Fruit fly (Drosophila melanogaster) whole organism, embryonic: ENCODE results near the gene CG33679.

Experiments used
- Abd-B ChIP-seq: fragments of 200-800 bp; sonication (Bioruptor generic); optimal IDR thresholded peaks from 2 replicates; lab custom pipeline; 2018; ENCODE audit warnings: missing biosample characterization, mild to moderate bottlenecking, missing genetic modification characterization, moderate library complexity
- CG10267 ChIP-seq: fragments of 200-800 bp; sonication (Bioruptor generic); optimal IDR thresholded peaks from 2 replicates; lab custom pipeline; 2018; ENCODE audit warnings: missing biosample characterization, mild to moderate bottlenecking, missing genetic modification characterization, moderate library complexity
- CG11696 ChIP-seq: fragments of 200-800 bp; sonication (Bioruptor generic); IDR thresholded peaks from 2 replicates; pipeline ENCODE4 v1.3.6; 2022; ENCODE audit warnings: missing biosample characterization, missing genetic modification characterization
- CG12219 ChIP-seq: fragments of 200-800 bp; sonication (Bioruptor generic); optimal IDR thresholded peaks from 3 replicates; lab custom pipeline; 2018; ENCODE audit warnings: missing biosample characterization, mild to moderate bottlenecking, missing genetic modification characterization
- CG12236 ChIP-seq: fragments of 200-800 bp; sonication (Bioruptor generic); optimal IDR thresholded peaks from 2 replicates; lab custom pipeline; 2016; ENCODE audit warnings: missing biosample characterization, missing genetic modification characterization
- CG13123 ChIP-seq: fragments of 200-800 bp; sonication (Bioruptor generic); optimal IDR thresholded peaks from 2 replicates; lab custom pipeline; 2016; ENCODE audit warnings: missing biosample characterization, missing genetic modification characterization
- CG14014 ChIP-seq: fragments of 200-800 bp; sonication (Bioruptor generic); IDR thresholded peaks from 2 replicates; pipeline ENCODE4 v1.3.6; 2022; ENCODE audit warnings: missing biosample characterization, missing genetic modification characterization
- CG14710 ChIP-seq: fragments of 200-800 bp; sonication (Bioruptor generic); optimal IDR thresholded peaks from 3 replicates; lab custom pipeline; 2019; ENCODE audit warnings: missing biosample characterization, mild to moderate bottlenecking, missing genetic modification characterization, moderate library complexity
- CG15479 ChIP-seq: fragments of 200-800 bp; sonication (Bioruptor generic); optimal IDR thresholded peaks from 3 replicates; lab custom pipeline; 2019; ENCODE audit warnings: missing biosample characterization, mild to moderate bottlenecking, missing genetic modification characterization, moderate library complexity
- CG17328 ChIP-seq: fragments of 200-800 bp; sonication (Bioruptor generic); IDR thresholded peaks from 2 replicates; pipeline ENCODE4 v1.3.6; 2022; ENCODE audit warnings: missing biosample characterization, missing genetic modification characterization
- CG18619 ChIP-seq: fragments of 200-800 bp; sonication (Bioruptor generic); optimal IDR thresholded peaks from 3 replicates; lab custom pipeline; 2017; ENCODE audit warnings: missing biosample characterization, mild to moderate bottlenecking, missing genetic modification characterization
- CG31388 ChIP-seq: fragments of 200-800 bp; sonication (Bioruptor generic); optimal IDR thresholded peaks from 2 replicates; lab custom pipeline; 2016; ENCODE audit warnings: missing biosample characterization, missing genetic modification characterization
- CG4424 ChIP-seq: fragments of 200-800 bp; sonication (Bioruptor generic); optimal IDR thresholded peaks from 3 replicates; lab custom pipeline; 2016; ENCODE audit warnings: missing biosample characterization, missing genetic modification characterization
- CG6254 ChIP-seq: fragments of 200-800 bp; sonication (Bioruptor generic); optimal IDR thresholded peaks from 3 replicates; lab custom pipeline; 2017; ENCODE audit warnings: mild to moderate bottlenecking, missing biosample characterization, missing genetic modification reagents, missing genetic modification characterization
- CG6791 ChIP-seq: fragments of 200-800 bp; sonication (Bioruptor generic); IDR thresholded peaks from 3 replicates; pipeline ENCODE4 v1.3.6; 2022; ENCODE audit warnings: missing biosample characterization, missing genetic modification characterization; ENCODE audit not compliant: partially characterized antibody
- CG7372 ChIP-seq: fragments of 200-800 bp; sonication (Bioruptor generic); IDR thresholded peaks from 2 replicates; pipeline ENCODE4 v1.3.6; 2022; ENCODE audit warnings: missing biosample characterization, missing genetic modification characterization
- CG7928 ChIP-seq: fragments of 200-800 bp; sonication (Bioruptor generic); optimal IDR thresholded peaks from 2 replicates; lab custom pipeline; 2017; ENCODE audit warnings: missing biosample characterization, mild to moderate bottlenecking, missing genetic modification characterization
- CG7987 ChIP-seq: fragments of 200-800 bp; sonication (Bioruptor generic); optimal IDR thresholded peaks from 2 replicates; lab custom pipeline; 2018; ENCODE audit warnings: missing biosample characterization, mild to moderate bottlenecking, missing genetic modification characterization, moderate library complexity
- CG9797 ChIP-seq: fragments of 200-800 bp; sonication (Bioruptor generic); optimal IDR thresholded peaks from 3 replicates; lab custom pipeline; 2018; ENCODE audit warnings: missing biosample characterization, mild to moderate bottlenecking, missing genetic modification characterization
- CG9817 ChIP-seq: fragments of 200-800 bp; sonication (Bioruptor generic); optimal IDR thresholded peaks from 2 replicates; lab custom pipeline; 2018; ENCODE audit warnings: missing biosample characterization, mild to moderate bottlenecking, missing genetic modification characterization, moderate library complexity
- Eip74EF ChIP-seq, 2 experiments: fragments of 200-800 bp in 1 of 2; fragments of >200 bp in 1 of 2; sonication (Bioruptor generic) in 1 of 2; optimal IDR thresholded peaks; 2 replicates each; lab custom pipeline; 2017 to 2019; ENCODE audit warnings: missing biosample characterization in 2 of 2, missing genetic modification characterization in 2 of 2, mild to moderate bottlenecking in 1 of 2, moderate library complexity in 1 of 2
- GATAe ChIP-seq: fragments of 200-800 bp; sonication (Bioruptor generic); conservative IDR thresholded peaks from 2 replicates; pipeline ENCODE4 v1.3.6; 2022; ENCODE audit warnings: missing biosample characterization, missing genetic modification characterization
- Gug ChIP-seq: fragments of 200-800 bp; sonication (Bioruptor generic); IDR thresholded peaks from 4 replicates; pipeline ENCODE4 v1.3.6; 2022; ENCODE audit warnings: missing biosample characterization, missing genetic modification characterization
- HmgZ ChIP-seq: fragments of 200-800 bp; sonication (Bioruptor generic); optimal IDR thresholded peaks from 2 replicates; lab custom pipeline; 2018; ENCODE audit warnings: missing biosample characterization, mild to moderate bottlenecking, missing genetic modification characterization
- Hr51 ChIP-seq, 2 experiments: fragments of 200-800 bp; sonication (Bioruptor generic); optimal IDR thresholded peaks; 2 replicates in 1 of 2; 3 replicates in 1 of 2; lab custom pipeline; 2016 to 2018; ENCODE audit warnings: missing biosample characterization in 2 of 2, missing genetic modification characterization in 2 of 2, mild to moderate bottlenecking in 1 of 2, moderate library complexity in 1 of 2
- Lim3 ChIP-seq: fragments of 200-800 bp; sonication (Bioruptor generic); IDR thresholded peaks from 2 replicates; pipeline ENCODE4 v1.3.6; 2022; ENCODE audit warnings: missing biosample characterization, missing genetic modification characterization
- MBD-R2 ChIP-seq: fragments of 200-800 bp; sonication (Bioruptor generic); IDR thresholded peaks from 2 replicates; pipeline ENCODE4 v1.3.6; 2022; ENCODE audit warnings: missing biosample characterization, missing genetic modification characterization
- NC2β ChIP-seq: fragments of 200-800 bp; sonication (Bioruptor generic); optimal IDR thresholded peaks from 2 replicates; lab custom pipeline; 2016; ENCODE audit warnings: missing biosample characterization, missing genetic modification characterization
- PHDP ChIP-seq: fragments of 200-800 bp; sonication (Bioruptor generic); optimal IDR thresholded peaks from 3 replicates; lab custom pipeline; 2018; ENCODE audit warnings: missing biosample characterization, mild to moderate bottlenecking, missing genetic modification characterization, moderate library complexity
- Pdp1 ChIP-seq, 2 experiments: fragments of 200-800 bp; sonication (Bioruptor generic); optimal IDR thresholded peaks; 3 replicates each; lab custom pipeline; 2016; ENCODE audit warnings: missing biosample characterization in 2 of 2, missing genetic modification characterization in 2 of 2, mild to moderate bottlenecking in 1 of 2, moderate library complexity in 1 of 2
- Scr ChIP-seq: fragments of 200-800 bp; sonication (Bioruptor generic); IDR thresholded peaks from 2 replicates; pipeline ENCODE4 v1.3.6; 2022; ENCODE audit warnings: missing biosample characterization, missing genetic modification characterization; ENCODE audit not compliant: partially characterized antibody
- cad ChIP-seq: fragments of >200 bp; optimal IDR thresholded peaks from 2 replicates; lab custom pipeline; 2017; ENCODE audit warnings: missing biosample characterization, missing genetic modification characterization
- cg ChIP-seq: fragments of 200-800 bp; sonication (Bioruptor generic); optimal IDR thresholded peaks from 3 replicates; lab custom pipeline; 2019; ENCODE audit warnings: missing biosample characterization, mild to moderate bottlenecking, missing genetic modification characterization, moderate library complexity
- chn ChIP-seq: fragments of 200-800 bp; sonication (Bioruptor generic); optimal IDR thresholded peaks from 2 replicates; lab custom pipeline; 2016; ENCODE audit warnings: missing biosample characterization, missing genetic modification characterization
- dan ChIP-seq: fragments of 200-800 bp; sonication (Bioruptor generic); IDR thresholded peaks from 2 replicates; pipeline ENCODE4 v1.3.6; 2022; ENCODE audit warnings: missing biosample characterization, missing genetic modification characterization
- ewg ChIP-seq: fragments of 200-800 bp; sonication (Bioruptor generic); optimal IDR thresholded peaks from 3 replicates; lab custom pipeline; 2017; ENCODE audit warnings: mild to moderate bottlenecking, missing biosample characterization, missing genetic modification reagents, missing genetic modification characterization
- ftz-f1 ChIP-seq: fragments of 200-800 bp; sonication (Bioruptor generic); optimal IDR thresholded peaks from 2 replicates; lab custom pipeline; 2016; ENCODE audit warnings: missing biosample characterization, missing genetic modification characterization
- hbn ChIP-seq: fragments of 200-800 bp; sonication (Bioruptor generic); IDR thresholded peaks from 2 replicates; pipeline ENCODE4 v1.3.6; 2022; ENCODE audit warnings: missing biosample characterization, missing genetic modification characterization; ENCODE audit not compliant: partially characterized antibody
- jing ChIP-seq: fragments of 200-800 bp; sonication (Bioruptor generic); optimal IDR thresholded peaks from 2 replicates; lab custom pipeline; 2018; ENCODE audit warnings: missing biosample characterization, mild to moderate bottlenecking, missing genetic modification characterization
- lmd ChIP-seq: fragments of 200-800 bp; sonication (Bioruptor generic); IDR thresholded peaks from 2 replicates; pipeline ENCODE4 v1.3.6; 2022; ENCODE audit warnings: missing biosample characterization, missing genetic modification characterization
- mld ChIP-seq: fragments of 200-800 bp; sonication (Bioruptor generic); IDR thresholded peaks from 3 replicates; pipeline ENCODE4 v1.3.6; 2022; ENCODE audit warnings: missing biosample characterization, missing genetic modification characterization; ENCODE audit not compliant: partially characterized antibody
- schlank ChIP-seq: fragments of 200-800 bp; sonication (Bioruptor generic); optimal IDR thresholded peaks from 2 replicates; lab custom pipeline; 2018; ENCODE audit warnings: missing biosample characterization, mild to moderate bottlenecking, missing genetic modification characterization
- sens ChIP-seq: fragments of 200-800 bp; sonication (Bioruptor generic); peaks from one replicate; lab custom pipeline; 2016; ENCODE audit warnings: missing biosample characterization, missing genetic modification characterization
- sim ChIP-seq: fragments of 200-800 bp; sonication (Bioruptor generic); IDR thresholded peaks from 2 replicates; pipeline ENCODE4 v1.3.6; 2022; ENCODE audit warnings: missing biosample characterization, missing genetic modification characterization
- sima ChIP-seq: fragments of 200-800 bp; sonication (Bioruptor generic); optimal IDR thresholded peaks from 2 replicates; lab custom pipeline; 2016; ENCODE audit warnings: missing biosample characterization, missing genetic modification characterization
- sob ChIP-seq: fragments of 200-800 bp; sonication (Bioruptor generic); IDR thresholded peaks from 2 replicates; pipeline ENCODE4 v1.3.6; 2022; ENCODE audit warnings: missing biosample characterization, missing genetic modification characterization
- sqz ChIP-seq: fragments of 200-800 bp; sonication (Bioruptor generic); optimal IDR thresholded peaks from 3 replicates; lab custom pipeline; 2018; ENCODE audit warnings: missing biosample characterization, mild to moderate bottlenecking, missing genetic modification characterization
- tap ChIP-seq: fragments of 200-800 bp; optimal IDR thresholded peaks from 3 replicates; lab custom pipeline; 2019; ENCODE audit warnings: missing biosample characterization, mild to moderate bottlenecking, missing genetic modification characterization, moderate library complexity
- toy ChIP-seq: fragments of 200-800 bp; sonication (Bioruptor generic); IDR thresholded peaks from 2 replicates; pipeline ENCODE4 v1.3.6; 2022; ENCODE audit warnings: missing biosample characterization, missing genetic modification characterization
- twi ChIP-seq: fragments of 200-800 bp; optimal IDR thresholded peaks from 2 replicates; lab custom pipeline; 2019; ENCODE audit warnings: missing biosample characterization, mild to moderate bottlenecking, missing genetic modification characterization, moderate library complexity
- usp ChIP-seq: fragments of >200 bp; optimal IDR thresholded peaks from 2 replicates; lab custom pipeline; 2017; ENCODE audit warnings: missing biosample characterization, missing genetic modification characterization

Gene CG33679

dm6 chr2L:15067832-15068231 lies 9.7 kb downstream of the CG33679 start (continued):
- no peak for TF ChIP-seq jing (GFP tag; lab: Kevin White, UChicago)
- TF ChIP-seq cad (GFP tag; lab: Kevin White, UChicago), result no peak
- TF ChIP-seq CG9817 (tag; lab: Kevin White, UChicago), result peak; percentile 15
- TF ChIP-seq GATAe (GFP tag; lab: Robert Waterston, UW), result no peak
- no peak for TF ChIP-seq sima (GFP tag; lab: Kevin White, UChicago)
- no peak for TF ChIP-seq sim (GFP tag; lab: Robert Waterston, UW)
- TF ChIP-seq CG7928 (GFP tag; lab: Kevin White, UChicago), result peak; percentile 52
- TF ChIP-seq sqz, result no peak
- peak; percentile 14; the same call in 1 of the 4 replicates for TF ChIP-seq Gug (GFP tag; lab: Robert Waterston, UW)
- peak; percentile 63 for TF ChIP-seq CG9797 (GFP tag; lab: Kevin White, UChicago)
- TF ChIP-seq MBD-R2 (GFP tag; lab: Robert Waterston, UW), result peak; percentile 68
- peak; percentile 98 for TF ChIP-seq cg
- TF ChIP-seq hbn, result peak; percentile 85
- peak in 1 of 2 experiments; percentile 1 for TF ChIP-seq Eip74EF (GFP tag; optimal IDR thresholded peaks at IDR 0.05; lab: Kevin White, UChicago)
- peak; percentile 93 for TF ChIP-seq CG7987 (GFP tag; lab: Kevin White, UChicago)
- TF ChIP-seq twi (tag; lab: Kevin White, UChicago), result peak; percentile 98
- TF ChIP-seq CG13123 (GFP tag; lab: Kevin White, UChicago), result no peak
- TF ChIP-seq CG12236 (GFP tag; lab: Kevin White, UChicago), result no peak
- TF ChIP-seq tap (tag; lab: Kevin White, UChicago), result peak; percentile 29
- no peak for TF ChIP-seq CG17328 (GFP tag; lab: Robert Waterston, UW)
- TF ChIP-seq CG18619 (GFP tag; lab: Kevin White, UChicago), result no peak
- no peak for TF ChIP-seq CG15479 (GFP tag; lab: Kevin White, UChicago)
- no peak for TF ChIP-seq PHDP (tag; lab: Kevin White, UChicago)
- TF ChIP-seq dan (GFP tag; lab: Robert Waterston, UW), result no peak
- peak in 1 of 2 experiments; percentile 14 for TF ChIP-seq Pdp1 (GFP tag; optimal IDR thresholded peaks at IDR 0.05; lab: Kevin White, UChicago)
- TF ChIP-seq CG14014 (GFP tag; lab: Robert Waterston, UW), result no peak; the same call in 1 of the 2 replicates
- peak; percentile 76 for TF ChIP-seq mld (GFP tag; lab: Robert Waterston, UW)
- peak; percentile 29 for TF ChIP-seq CG6254 (GFP tag; lab: Kevin White, UChicago)
- TF ChIP-seq CG31388 (GFP tag; lab: Kevin White, UChicago), result no peak
- no peak for TF ChIP-seq CG12219 (GFP tag; lab: Kevin White, UChicago)
- peak in 1 of 2 experiments; percentile 15 for TF ChIP-seq Hr51 (GFP tag; optimal IDR thresholded peaks at IDR 0.05; lab: Kevin White, UChicago)
- no peak for TF ChIP-seq toy (GFP tag; lab: Robert Waterston, UW)
- no peak for TF ChIP-seq Lim3 (GFP tag; lab: Robert Waterston, UW)
- TF ChIP-seq ewg (GFP tag; lab: Kevin White, UChicago), result peak; percentile 31
- peak; percentile 5 for TF ChIP-seq CG4424 (GFP tag; lab: Kevin White, UChicago)
- TF ChIP-seq schlank (tag; lab: Kevin White, UChicago), result no peak
- TF ChIP-seq CG6791 (GFP tag; lab: Robert Waterston, UW), result peak; percentile 81
- peak; percentile 66 for TF ChIP-seq sens
- no peak for TF ChIP-seq CG11696 (GFP tag; lab: Robert Waterston, UW)
- peak; percentile 75 for TF ChIP-seq Scr (GFP tag; lab: Robert Waterston, UW)
- TF ChIP-seq ftz-f1, result peak; percentile 71
- peak; percentile 83 for TF ChIP-seq CG10267 (tag; lab: Kevin White, UChicago)
- TF ChIP-seq lmd (GFP tag; lab: Robert Waterston, UW), result no peak; the same call in 1 of the 2 replicates
- TF ChIP-seq chn (GFP tag; lab: Kevin White, UChicago), result peak; percentile 21
- no peak for TF ChIP-seq CG7372 (GFP tag; lab: Robert Waterston, UW)
- peak; percentile 30 for TF ChIP-seq Abd-B
- peak; percentile 97 for TF ChIP-seq HmgZ (tag; lab: Kevin White, UChicago)
- TF ChIP-seq NC2β (GFP tag; lab: Kevin White, UChicago), result peak; percentile 19
- peak; percentile 61 for TF ChIP-seq sob
- TF ChIP-seq usp (GFP tag; lab: Kevin White, UChicago), result no peak
- peak; percentile 85 for TF ChIP-seq CG14710 (tag; lab: Kevin White, UChicago)
